Fruit fly (Drosophila melanogaster): ENCODE results near the gene COX8.

DNA sequence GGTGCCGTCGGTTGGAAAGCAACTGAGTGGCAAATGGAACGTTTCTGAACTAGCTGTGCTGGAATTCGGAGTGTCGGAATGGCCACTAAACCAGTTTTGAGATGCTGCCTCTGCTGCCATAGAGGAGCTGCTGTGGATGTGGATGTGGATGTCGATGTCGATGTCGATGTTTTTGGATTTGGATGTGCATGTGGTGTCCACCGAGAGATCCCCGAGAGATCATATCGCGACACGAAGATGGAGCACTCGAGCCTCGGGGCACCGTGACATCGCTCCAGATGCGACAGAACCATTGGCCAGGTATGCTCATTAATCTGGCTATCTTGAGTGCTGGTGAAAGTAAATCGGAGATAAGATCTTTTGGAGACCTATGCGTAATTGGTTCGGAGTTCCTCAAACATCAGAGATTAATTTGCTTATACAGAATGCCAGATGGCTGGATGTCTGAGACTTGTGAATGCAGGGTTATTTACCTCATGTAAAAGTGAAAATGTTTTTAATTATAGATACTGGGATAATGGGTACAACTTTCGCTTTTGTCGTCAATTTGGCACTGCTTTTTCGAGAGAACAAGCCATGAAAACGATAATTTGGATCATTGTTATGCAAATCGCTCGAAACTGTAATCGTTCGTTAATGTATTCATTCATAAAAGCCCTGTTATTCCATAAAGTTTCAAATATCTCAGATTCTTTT lies 19.1 kb upstream of the COX8 start, which contains the start of gene CG7173:
- TF ChIP-seq ase (GFP tag; IDR thresholded peaks at IDR 0.05) (no peak), Hmr (GFP tag; optimal IDR thresholded peaks at IDR 0.05) (no peak), dan (GFP tag; IDR thresholded peaks at IDR 0.05) (no peak), CG10147 (GFP tag; optimal IDR thresholded peaks at IDR 0.05) (no peak), CG7963 (GFP tag; IDR thresholded peaks at IDR 0.05; ENCODE audit: partially characterized antibody) (no peak)

All from whole organism, embryonic.